In genomic region chr3L:10776367-10777026, dm6 we compare ENCODE assay signal across 1 fruit fly cellular context.
TF ChIP-seq lines count a peak whose summit lies in the region.

No protein-coding gene starts in this region.

TF ChIP-seq in whole organism, embryonic, 481 proteins besides CTCF, POLR2A, EP300 and RAD21 (continued from another document and continues in another):
- TF ChIP-seq CG6175 (GFP tag; IDR thresholded peaks at IDR 0.05; lab: Robert Waterston, UW) (peak; percentile 57; the same call in 1 of the 3 replicates), fd96Cb (tag; optimal IDR thresholded peaks at IDR 0.05; lab: Kevin White, UChicago) (peak; percentile 92), sim (GFP tag; IDR thresholded peaks at IDR 0.05; lab: Robert Waterston, UW) (peak; percentile 80), danr (GFP tag; IDR thresholded peaks at IDR 0.05; lab: Robert Waterston, UW) (peak; percentile 86), CG32532 (GFP tag; IDR thresholded peaks at IDR 0.05; lab: Robert Waterston, UW) (peak; percentile 80), CG7271 (tag; optimal IDR thresholded peaks at IDR 0.05; lab: Kevin White, UChicago) (no peak), CG14710 (tag; optimal IDR thresholded peaks at IDR 0.05; lab: Kevin White, UChicago) (peak; percentile 70), CG6854 (GFP tag; optimal IDR thresholded peaks at IDR 0.05; lab: Kevin White, UChicago) (peak; percentile 47), CG15073 (GFP tag; optimal IDR thresholded peaks at IDR 0.05; lab: Kevin White, UChicago) (no peak), slou (GFP tag; optimal IDR thresholded peaks at IDR 0.05; lab: Kevin White, UChicago) (peak; percentile 40), CG7786 (GFP tag; optimal IDR thresholded peaks at IDR 0.05; lab: Kevin White, UChicago) (peak; percentile 84), CG11504 (tag; optimal IDR thresholded peaks at IDR 0.05; lab: Kevin White, UChicago) (peak; percentile 92), CG34422 (GFP tag; IDR thresholded peaks at IDR 0.05; lab: Robert Waterston, UW) (peak; percentile 94), Hr3 (GFP tag; optimal IDR thresholded peaks at IDR 0.05; lab: Kevin White, UChicago) (peak; percentile 83), CG33213 (GFP tag; optimal IDR thresholded peaks at IDR 0.05; lab: Kevin White, UChicago) (peak; percentile 72), grn (GFP tag; optimal IDR thresholded peaks at IDR 0.05; lab: Kevin White, UChicago) (no peak), CG12659 (GFP tag; optimal IDR thresholded peaks at IDR 0.05; lab: Kevin White, UChicago) (peak; percentile 84), CG6254 (GFP tag; optimal IDR thresholded peaks at IDR 0.05; lab: Kevin White, UChicago) (peak; percentile 84), trem (tag; optimal IDR thresholded peaks at IDR 0.05; lab: Kevin White, UChicago) (peak; percentile 69), crol (GFP tag; IDR thresholded peaks at IDR 0.05; lab: Robert Waterston, UW) (peak; percentile 78), sens-2 (GFP tag; IDR thresholded peaks at IDR 0.05; lab: Robert Waterston, UW) (peak; percentile 90), Hey (tag; optimal IDR thresholded peaks at IDR 0.05; lab: Kevin White, UChicago) (no peak), Eip74EF (GFP tag; optimal IDR thresholded peaks at IDR 0.05; lab: Kevin White, UChicago) (peak in 1 of 2 experiments; percentile 83), Pdp1 (GFP tag; optimal IDR thresholded peaks at IDR 0.05; lab: Kevin White, UChicago) (peak; percentile 80 to 90), CG13123 (GFP tag; optimal IDR thresholded peaks at IDR 0.05; lab: Kevin White, UChicago) (peak; percentile 54), CG2678 (tag; optimal IDR thresholded peaks at IDR 0.05; lab: Kevin White, UChicago) (peak; percentile 87), CG17361 (GFP tag; IDR thresholded peaks at IDR 0.05; lab: Robert Waterston, UW) (peak; percentile 89), Dad (GFP tag; optimal IDR thresholded peaks at IDR 0.05; lab: Kevin White, UChicago) (peak; percentile 89), Sox100B (GFP tag; optimal IDR thresholded peaks at IDR 0.05; lab: Kevin White, UChicago) (peak; percentile 79), CG17612 (GFP tag; IDR thresholded peaks at IDR 0.05; lab: Robert Waterston, UW) (peak; percentile 69), TFAM (GFP tag; optimal IDR thresholded peaks at IDR 0.05; lab: Kevin White, UChicago) (peak; percentile 59), CG12155 (GFP tag; optimal IDR thresholded peaks at IDR 0.05; lab: Kevin White, UChicago) (peak; percentile 56), CG7987 (GFP tag; optimal IDR thresholded peaks at IDR 0.05; lab: Kevin White, UChicago) (no peak), hkb (optimal IDR thresholded peaks at IDR 0.05; lab: Kevin White, UChicago) (no peak), hkb (GFP tag; IDR thresholded peaks at IDR 0.05; lab: Robert Waterston, UW) (peak; percentile 97), CG4282 (GFP tag; optimal IDR thresholded peaks at IDR 0.05; lab: Kevin White, UChicago) (peak; percentile 56), dimm (GFP tag; IDR thresholded peaks at IDR 0.05; lab: Robert Waterston, UW) (peak; percentile 90), CG11560 (tag; IDR thresholded peaks at IDR 0.05; lab: Robert Waterston, UW) (peak; percentile 82), Ravus (GFP tag; IDR thresholded peaks at IDR 0.05; lab: Robert Waterston, UW) (peak; percentile 54), Asciz (GFP tag; optimal IDR thresholded peaks at IDR 0.05; lab: Kevin White, UChicago) (peak; percentile 92), CG4328 (GFP tag; optimal IDR thresholded peaks at IDR 0.05; lab: Kevin White, UChicago) (no peak), corto (GFP tag; optimal IDR thresholded peaks at IDR 0.05; lab: Kevin White, UChicago) (peak; percentile 98), dmrt99B (tag; optimal IDR thresholded peaks at IDR 0.05; lab: Kevin White, UChicago) (peak; percentile 95), jumu (GFP tag; optimal IDR thresholded peaks at IDR 0.05; lab: Kevin White, UChicago) (peak; percentile 91), Bgb (GFP tag; IDR thresholded peaks at IDR 0.05; lab: Robert Waterston, UW; ENCODE audit: partially characterized antibody) (no peak), ara (GFP tag; IDR thresholded peaks at IDR 0.05; lab: Robert Waterston, UW) (peak; percentile 96), fru (optimal IDR thresholded peaks at IDR 0.05; lab: Kevin White, UChicago) (no peak), odd (GFP tag; optimal IDR thresholded peaks at IDR 0.05; lab: Kevin White, UChicago) (peak; percentile 80), Sox102F (GFP tag; optimal IDR thresholded peaks at IDR 0.05; lab: Kevin White, UChicago) (peak; percentile 96), dan (GFP tag; IDR thresholded peaks at IDR 0.05; lab: Robert Waterston, UW) (peak; percentile 79), chm (GFP tag; IDR thresholded peaks at IDR 0.05; lab: Robert Waterston, UW) (peak; percentile 86), ash1 (GFP tag; optimal IDR thresholded peaks at IDR 0.05; lab: Kevin White, UChicago) (no peak), pum (GFP tag; optimal IDR thresholded peaks at IDR 0.05; lab: Kevin White, UChicago) (peak; percentile 87), pb (GFP tag; optimal IDR thresholded peaks at IDR 0.05; lab: Kevin White, UChicago) (peak; percentile 78), Gsc (GFP tag; IDR thresholded peaks at IDR 0.05; lab: Robert Waterston, UW) (peak; percentile 89), ac (GFP tag; optimal IDR thresholded peaks at IDR 0.05; lab: Kevin White, UChicago) (peak; percentile 31), Elba2 (GFP tag; optimal IDR thresholded peaks at IDR 0.05; lab: Kevin White, UChicago) (no peak), H15 (GFP tag; IDR thresholded peaks at IDR 0.05; lab: Robert Waterston, UW) (peak; percentile 94), ham (GFP tag; IDR thresholded peaks at IDR 0.05; lab: Robert Waterston, UW) (no peak), gce (GFP tag; IDR thresholded peaks at IDR 0.05; lab: Robert Waterston, UW) (peak; percentile 92), ems (GFP tag; optimal IDR thresholded peaks at IDR 0.05; lab: Kevin White, UChicago) (peak; percentile 84), nerfin-2 (GFP tag; IDR thresholded peaks at IDR 0.05; lab: Robert Waterston, UW; ENCODE audit: partially characterized antibody) (no peak), pita (GFP tag; optimal IDR thresholded peaks at IDR 0.05; lab: Kevin White, UChicago) (no peak), CG10654 (GFP tag; optimal IDR thresholded peaks at IDR 0.05; lab: Kevin White, UChicago) (peak; percentile 88), sug (tag; optimal IDR thresholded peaks at IDR 0.05; lab: Kevin White, UChicago) (no peak), CG17568 (GFP tag; optimal IDR thresholded peaks at IDR 0.05; lab: Kevin White, UChicago) (peak; percentile 71), CG10565 (GFP tag; optimal IDR thresholded peaks at IDR 0.05; lab: Kevin White, UChicago) (peak; percentile 50), emc (GFP tag; optimal IDR thresholded peaks at IDR 0.05; lab: Kevin White, UChicago) (peak; percentile 57), yki (optimal IDR thresholded peaks at IDR 0.05; lab: Kevin White, UChicago) (no peak), CG32772 (GFP tag; IDR thresholded peaks at IDR 0.05; lab: Robert Waterston, UW) (peak; percentile 96), Ssrp (tag; optimal IDR thresholded peaks at IDR 0.05; lab: Kevin White, UChicago) (peak; percentile 88), Fer3 (tag; optimal IDR thresholded peaks at IDR 0.05; lab: Kevin White, UChicago) (peak; percentile 74), Rx (GFP tag; IDR thresholded peaks at IDR 0.05; lab: Robert Waterston, UW) (peak; percentile 94), p53 (GFP tag; optimal IDR thresholded peaks at IDR 0.05; lab: Kevin White, UChicago) (peak; percentile 73), CG15696 (tag; optimal IDR thresholded peaks at IDR 0.05; lab: Kevin White, UChicago) (no peak), sd (tag; optimal IDR thresholded peaks at IDR 0.05; lab: Kevin White, UChicago) (peak; percentile 36), CG43689 (GFP tag; IDR thresholded peaks at IDR 0.05; lab: Robert Waterston, UW) (peak; percentile 78), dysf (GFP tag; IDR thresholded peaks at IDR 0.05; lab: Robert Waterston, UW) (peak; percentile 94), Xbp1 (GFP tag; optimal IDR thresholded peaks at IDR 0.05; lab: Kevin White, UChicago) (peak; percentile 91), jigr1 (GFP tag; IDR thresholded peaks at IDR 0.05; lab: Robert Waterston, UW) (peak; percentile 87), B-H1 (GFP tag; IDR thresholded peaks at IDR 0.05; lab: Robert Waterston, UW) (peak; percentile 86), gcm2 (GFP tag; optimal IDR thresholded peaks at IDR 0.05; lab: Kevin White, UChicago) (peak; percentile 82), sisA (GFP tag; IDR thresholded peaks at IDR 0.05; lab: Robert Waterston, UW) (peak; percentile 96), CG6765 (GFP tag; optimal IDR thresholded peaks at IDR 0.05; lab: Kevin White, UChicago) (no peak), cas (GFP tag; IDR thresholded peaks at IDR 0.05; lab: Robert Waterston, UW) (no peak), scrt (GFP tag; optimal IDR thresholded peaks at IDR 0.05; lab: Kevin White, UChicago) (peak; percentile 57), CG1647 (GFP tag; optimal IDR thresholded peaks at IDR 0.05; lab: Kevin White, UChicago) (peak; percentile 85), zfh1 (GFP tag; IDR thresholded peaks at IDR 0.05; lab: Robert Waterston, UW) (peak; percentile 97), CG2889 (GFP tag; IDR thresholded peaks at IDR 0.05; lab: Robert Waterston, UW) (peak; percentile 52; the same call in 1 of the 3 replicates), salm (tag; optimal IDR thresholded peaks at IDR 0.05; lab: Kevin White, UChicago) (peak; percentile 86), Doc3 (GFP tag; IDR thresholded peaks at IDR 0.05; lab: Robert Waterston, UW; ENCODE audit: partially characterized antibody) (no peak), h (optimal IDR thresholded peaks at IDR 0.05; lab: Kevin White, UChicago) (no peak), abd-A (tag; optimal IDR thresholded peaks at IDR 0.05; lab: Kevin White, UChicago) (no peak), CG16863 (GFP tag; optimal IDR thresholded peaks at IDR 0.05; lab: Kevin White, UChicago) (peak; percentile 89), dmrt11E (tag; optimal IDR thresholded peaks at IDR 0.05; lab: Kevin White, UChicago) (peak; percentile 60), sc (optimal IDR thresholded peaks at IDR 0.05; lab: Kevin White, UChicago) (no peak), sc (GFP tag; optimal IDR thresholded peaks at IDR 0.05; lab: Kevin White, UChicago) (peak; percentile 79), Camta (GFP tag; optimal IDR thresholded peaks at IDR 0.05; lab: Kevin White, UChicago) (peak; percentile 80), prd (optimal IDR thresholded peaks at IDR 0.05; lab: Kevin White, UChicago) (no peak), prd (GFP tag; IDR thresholded peaks at IDR 0.05; lab: Robert Waterston, UW) (peak; percentile 95), HLH54F (GFP tag; optimal IDR thresholded peaks at IDR 0.05; lab: Kevin White, UChicago) (peak; percentile 61), CG2120 (GFP tag; optimal IDR thresholded peaks at IDR 0.05; lab: Kevin White, UChicago) (peak; percentile 40), CG10543 (GFP tag; optimal IDR thresholded peaks at IDR 0.05; lab: Kevin White, UChicago) (no peak), Aef1 (GFP tag; IDR thresholded peaks at IDR 0.05; lab: Robert Waterston, UW) (peak; percentile 92), Taf1 (GFP tag; IDR thresholded peaks at IDR 0.05; lab: Robert Waterston, UW) (peak; percentile 74), cwo (GFP tag; optimal IDR thresholded peaks at IDR 0.05; lab: Kevin White, UChicago) (peak; percentile 72), CG4820 (GFP tag; optimal IDR thresholded peaks at IDR 0.05; lab: Kevin White, UChicago) (peak; percentile 91), eve (GFP tag; optimal IDR thresholded peaks at IDR 0.05; lab: Kevin White, UChicago) (peak in 1 of 2 experiments; percentile 77), Adf1 (GFP tag; IDR thresholded peaks at IDR 0.05; lab: Robert Waterston, UW) (no peak), pros (GFP tag; optimal IDR thresholded peaks at IDR 0.05; lab: Kevin White, UChicago) (no peak), bbx (GFP tag; IDR thresholded peaks at IDR 0.05; lab: Robert Waterston, UW; ENCODE audit: partially characterized antibody) (no peak), CG4617 (GFP tag; optimal IDR thresholded peaks at IDR 0.05; lab: Kevin White, UChicago; ENCODE audit: borderline replicate concordance) (peak; percentile 76), usp (GFP tag; optimal IDR thresholded peaks at IDR 0.05; lab: Kevin White, UChicago) (no peak), CG15514 (GFP tag; optimal IDR thresholded peaks at IDR 0.05; lab: Kevin White, UChicago) (peak; percentile 41), wek (GFP tag; optimal IDR thresholded peaks at IDR 0.05; lab: Kevin White, UChicago) (peak; percentile 72), CG5180 (GFP tag; optimal IDR thresholded peaks at IDR 0.05; lab: Kevin White, UChicago) (peak; percentile 71), esg (GFP tag; conservative IDR thresholded peaks at IDR 0.05; lab: Robert Waterston, UW) (peak; percentile 92), CG30020 (tag; optimal IDR thresholded peaks at IDR 0.05; lab: Kevin White, UChicago) (no peak), E2f2 (GFP tag; IDR thresholded peaks at IDR 0.05; lab: Robert Waterston, UW) (peak; percentile 74), ssp (GFP tag; IDR thresholded peaks at IDR 0.05; lab: Robert Waterston, UW) (peak; percentile 88), otp (GFP tag; IDR thresholded peaks at IDR 0.05; lab: Robert Waterston, UW) (peak; percentile 91), Hr78 (GFP tag; optimal IDR thresholded peaks at IDR 0.05; lab: Kevin White, UChicago) (peak in 1 of 2 experiments; percentile 75), CG10147 (GFP tag; optimal IDR thresholded peaks at IDR 0.05; lab: Kevin White, UChicago) (peak; percentile 61), rib (GFP tag; IDR thresholded peaks at IDR 0.05; lab: Robert Waterston, UW) (0 out of 2 replicates have a peak, but pooled peaks have one; percentile 41), CG10979 (tag; optimal IDR thresholded peaks at IDR 0.05; lab: Kevin White, UChicago) (peak; percentile 88), phol (tag; optimal IDR thresholded peaks at IDR 0.05; lab: Kevin White, UChicago) (peak; percentile 90), CG11247 (GFP tag; IDR thresholded peaks at IDR 0.05; lab: Robert Waterston, UW) (peak; percentile 87), HmgZ (tag; optimal IDR thresholded peaks at IDR 0.05; lab: Kevin White, UChicago) (peak; percentile 61), Meics (GFP tag; optimal IDR thresholded peaks at IDR 0.05; lab: Kevin White, UChicago) (peak; percentile 66), gem (tag; optimal IDR thresholded peaks at IDR 0.05; lab: Kevin White, UChicago) (peak; percentile 94), CG12104 (GFP tag; optimal IDR thresholded peaks at IDR 0.05; lab: Kevin White, UChicago) (peak; percentile 63), CG2199 (GFP tag; IDR thresholded peaks at IDR 0.05; lab: Robert Waterston, UW) (peak; percentile 85; the same call in 2 of the 3 replicates), peb (GFP tag; IDR thresholded peaks at IDR 0.05; lab: Robert Waterston, UW) (peak; percentile 90), ttk (GFP tag; IDR thresholded peaks at IDR 0.05; lab: Robert Waterston, UW) (peak; percentile 95)
